Worm (Caenorhabditis elegans): ENCODE results near the gene Y59A8B.19.

ce11 chrV:18043271-18043670 lies 36.2 kb downstream of the Y59A8B.19 start, which contains the start of gene ebp-1:
- TF ChIP-seq W03F9.2 (tag; optimal IDR thresholded peaks at IDR 0.05) (no peak), him-1 (tag; optimal IDR thresholded peaks at IDR 0.05) (no peak)

All from whole organism, L4/young adult.